Worm (Caenorhabditis elegans) whole organism, L2 larva: Measurements from ENCODE around the gene nit-1.

Source experiments
- C34F6.9 ChIP-seq: fragments of 150-350 bp; optimal IDR thresholded peaks from 2 replicates; lab custom pipeline; 2014; ENCODE audit warnings: missing biosample characterization, missing genetic modification characterization
- F13H6.1 ChIP-seq: sonication (generic microtip); optimal IDR thresholded peaks from 2 replicates; lab custom pipeline; 2016; ENCODE audit warnings: missing genetic modification characterization, missing compliant biosample characterization
- R02D3.7 ChIP-seq: fragments of 150-350 bp; optimal IDR thresholded peaks from 2 replicates; lab custom pipeline; 2014; ENCODE audit warnings: missing biosample characterization, missing genetic modification characterization
- Y55F3AM.14 ChIP-seq: fragments of 200-800 bp; sonication (Bioruptor generic); optimal IDR thresholded peaks from 2 replicates; lab custom pipeline; 2018; ENCODE audit warnings: mild to moderate bottlenecking, missing genetic modification characterization, missing compliant biosample characterization
- ZK546.5 ChIP-seq: sonication (generic microtip); optimal IDR thresholded peaks from 2 replicates; lab custom pipeline; 2017; ENCODE audit warnings: missing biosample characterization, missing genetic modification characterization
- aly-2 ChIP-seq: fragments of 150-350 bp; optimal IDR thresholded peaks from 2 replicates; lab custom pipeline; 2014; ENCODE audit warnings: missing biosample characterization, missing genetic modification characterization
- ama-1 ChIP-seq: fragments of 150-350 bp; optimal IDR thresholded peaks from 2 replicates; lab custom pipeline; 2018; ENCODE audit warnings: inconsistent platforms
- blmp-1 ChIP-seq: sonication (generic microtip); optimal IDR thresholded peaks from 2 replicates; lab custom pipeline; 2017; ENCODE audit warnings: missing genetic modification characterization, mild to moderate bottlenecking, missing compliant biosample characterization, antibody characterized with exemption, moderate library complexity; ENCODE audit not compliant: insufficient read depth
- ceh-16 ChIP-seq: fragments of 150-350 bp; optimal IDR thresholded peaks from 2 replicates; lab custom pipeline; 2014; ENCODE audit warnings: missing biosample characterization, missing genetic modification characterization
- ceh-82 ChIP-seq: fragments of 150-350 bp; optimal IDR thresholded peaks from 2 replicates; lab custom pipeline; 2014; ENCODE audit warnings: missing biosample characterization, missing genetic modification characterization
- crh-2 ChIP-seq: sonication (generic microtip); optimal IDR thresholded peaks from 2 replicates; lab custom pipeline; 2017; ENCODE audit warnings: missing biosample characterization, missing genetic modification characterization
- dmd-4 ChIP-seq: sonication (generic microtip); optimal IDR thresholded peaks from 2 replicates; lab custom pipeline; 2017; ENCODE audit warnings: missing biosample characterization, missing genetic modification characterization
- elt-1 ChIP-seq: fragments of 150-350 bp; optimal IDR thresholded peaks from 2 replicates; lab custom pipeline; 2014; ENCODE audit warnings: missing biosample characterization, missing genetic modification characterization
- elt-3 ChIP-seq: sonication (generic microtip); optimal IDR thresholded peaks from 2 replicates; lab custom pipeline; 2017; ENCODE audit warnings: missing biosample characterization, missing genetic modification characterization
- fos-1 ChIP-seq: fragments of 150-350 bp; optimal IDR thresholded peaks from 2 replicates; lab custom pipeline; 2014; ENCODE audit warnings: missing biosample characterization, missing genetic modification characterization
- gmeb-1 ChIP-seq: fragments of 150-350 bp; optimal IDR thresholded peaks from 2 replicates; lab custom pipeline; 2014; ENCODE audit warnings: missing biosample characterization, missing genetic modification characterization
- lin-13 ChIP-seq: fragments of 150-350 bp; optimal IDR thresholded peaks from 2 replicates; lab custom pipeline; 2014; ENCODE audit warnings: missing biosample characterization, missing genetic modification reagents, missing genetic modification characterization
- lin-39 ChIP-seq: fragments of 150-350 bp; optimal IDR thresholded peaks from 2 replicates; lab custom pipeline; 2014; ENCODE audit warnings: missing biosample characterization, missing genetic modification reagents, missing genetic modification characterization
- lsy-2 ChIP-seq, 2 experiments: fragments of 150-350 bp in 1 of 2; sonication (generic microtip) in 1 of 2; optimal IDR thresholded peaks; 2 replicates each; lab custom pipeline; 2014 to 2017; ENCODE audit warnings: missing biosample characterization in 2 of 2, missing genetic modification characterization in 2 of 2
- mbf-1 ChIP-seq: sonication (generic microtip); optimal IDR thresholded peaks from 2 replicates; lab custom pipeline; 2017; ENCODE audit warnings: missing biosample characterization, missing genetic modification characterization
- mdl-1 ChIP-seq, 2 experiments: fragments of 150-350 bp in 1 of 2; sonication (generic microtip) in 1 of 2; optimal IDR thresholded peaks; 2 replicates each; lab custom pipeline; 2017; ENCODE audit warnings: missing biosample characterization in 2 of 2, missing genetic modification characterization in 2 of 2
- nhr-10 ChIP-seq: sonication (generic microtip); optimal IDR thresholded peaks from 2 replicates; lab custom pipeline; 2017; ENCODE audit warnings: missing biosample characterization, missing genetic modification characterization
- nhr-12 ChIP-seq: fragments of 150-350 bp; optimal IDR thresholded peaks from 2 replicates; lab custom pipeline; 2014; ENCODE audit warnings: missing biosample characterization, missing genetic modification characterization
- nhr-129 ChIP-seq: fragments of 150-350 bp; optimal IDR thresholded peaks from 2 replicates; lab custom pipeline; 2014; ENCODE audit warnings: missing biosample characterization, missing genetic modification characterization
- nhr-21 ChIP-seq: fragments of 150-350 bp; optimal IDR thresholded peaks from 2 replicates; lab custom pipeline; 2014; ENCODE audit warnings: missing biosample characterization, missing genetic modification characterization
- nhr-23 ChIP-seq: fragments of 150-350 bp; optimal IDR thresholded peaks from 2 replicates; lab custom pipeline; 2014; ENCODE audit warnings: missing biosample characterization, missing genetic modification reagents, missing genetic modification characterization
- nhr-25 ChIP-seq: fragments of 150-350 bp; sonication (generic microtip); optimal IDR thresholded peaks from 3 replicates; lab custom pipeline; 2014; ENCODE audit warnings: missing biosample characterization, missing genetic modification characterization
- nhr-6 ChIP-seq: fragments of 150-350 bp; optimal IDR thresholded peaks from 2 replicates; lab custom pipeline; 2014; ENCODE audit warnings: missing biosample characterization, missing genetic modification characterization
- nhr-77 ChIP-seq: fragments of 150-350 bp; optimal IDR thresholded peaks from 2 replicates; lab custom pipeline; 2014; ENCODE audit warnings: missing biosample characterization, missing genetic modification characterization
- peb-1 ChIP-seq: fragments of 150-350 bp; optimal IDR thresholded peaks from 2 replicates; lab custom pipeline; 2014; ENCODE audit warnings: missing biosample characterization, missing genetic modification characterization
- sem-4 ChIP-seq: fragments of 150-350 bp; optimal IDR thresholded peaks from 2 replicates; lab custom pipeline; 2014; ENCODE audit warnings: missing biosample characterization, missing genetic modification reagents, missing genetic modification characterization
- skn-1 ChIP-seq: sonication (generic microtip); optimal IDR thresholded peaks from 2 replicates; lab custom pipeline; 2017; ENCODE audit warnings: missing biosample characterization, missing genetic modification characterization
- sma-3 ChIP-seq: sonication (generic microtip); optimal IDR thresholded peaks from 2 replicates; lab custom pipeline; 2016; ENCODE audit warnings: missing genetic modification reagents, missing genetic modification characterization, missing compliant biosample characterization
- sma-9 ChIP-seq, 2 experiments: fragments of 150-350 bp in 1 of 2; sonication (generic microtip) in 1 of 2; optimal IDR thresholded peaks; 2 replicates each; lab custom pipeline; 2014 to 2016; ENCODE audit warnings: missing genetic modification characterization in 2 of 2, mild to moderate bottlenecking in 1 of 2, missing biosample characterization in 1 of 2, missing compliant biosample characterization in 1 of 2, missing genetic modification reagents in 1 of 2, moderate library complexity in 1 of 2
- snpc-4 ChIP-seq: fragments of 150-350 bp; optimal IDR thresholded peaks from 2 replicates; lab custom pipeline; 2014; ENCODE audit warnings: missing biosample characterization, missing genetic modification characterization
- unc-39 ChIP-seq: fragments of 150-350 bp; optimal IDR thresholded peaks from 2 replicates; lab custom pipeline; 2014; ENCODE audit warnings: missing biosample characterization, missing genetic modification characterization
- unc-55 ChIP-seq: fragments of 150-350 bp; sonication (generic microtip); optimal IDR thresholded peaks from 3 replicates; lab custom pipeline; 2014; ENCODE audit warnings: missing biosample characterization, missing genetic modification reagents, missing genetic modification characterization
- unc-62 ChIP-seq: fragments of 150-350 bp; optimal IDR thresholded peaks from 2 replicates; lab custom pipeline; 2014; ENCODE audit warnings: missing biosample characterization, missing genetic modification reagents, missing genetic modification characterization
- zag-1 ChIP-seq: fragments of 150-350 bp; optimal IDR thresholded peaks from 2 replicates; lab custom pipeline; 2014; ENCODE audit warnings: missing biosample characterization, missing genetic modification characterization
- ztf-1 ChIP-seq: fragments of 200-800 bp; sonication (Bioruptor generic); conservative IDR thresholded peaks from 2 replicates; pipeline ENCODE4 v1.3.6; 2022; ENCODE audit warnings: missing genetic modification characterization, missing compliant biosample characterization
- ztf-4 ChIP-seq: fragments of 150-350 bp; optimal IDR thresholded peaks from 2 replicates; lab custom pipeline; 2014; ENCODE audit warnings: missing biosample characterization, missing genetic modification characterization

The nit-1 gene

ce11 chrIII:3921646-3922328 is at the start of gene nit-1, which contains the start of gene metl-6:
Gene nit-1 (plus strand): TSS chrIII:3922207.
Gene metl-6 (minus strand): TSS chrIII:3921711.
- TF ChIP-seq lsy-2 (tag; optimal IDR thresholded peaks at IDR 0.05; lab: Kevin White, UChicago) (peak in 1 of 2 experiments; percentile 32), skn-1 (tag; lab: Kevin White, UChicago) (peak; percentile 91), unc-55 (GFP tag; lab: Kevin White, UChicago) (peak; percentile 37), nhr-21 (tag; lab: Kevin White, UChicago) (peak; percentile 8), sma-9 (GFP tag; optimal IDR thresholded peaks at IDR 0.05; lab: Kevin White, UChicago) (peak; percentile 39), sma-9 (tag; optimal IDR thresholded peaks at IDR 0.05; lab: Kevin White, UChicago) (no peak), gmeb-1 (tag; lab: Kevin White, UChicago) (peak; percentile 76), lin-39 (tag; lab: Kevin White, UChicago) (no peak), fos-1 (tag; lab: Kevin White, UChicago) (peak; percentile 36), C34F6.9 (tag; lab: Kevin White, UChicago) (no peak)
- TF ChIP-seq, all 48 proteins: peak for 7

- TF ChIP-seq R02D3.7 (tag; lab: Kevin White, UChicago) (no peak), ceh-16 (tag; lab: Kevin White, UChicago) (no peak), blmp-1 (no peak), crh-2 (no peak), elt-1 (tag; lab: Kevin White, UChicago) (no peak), gmeb-1 (tag; lab: Kevin White, UChicago) (no peak), ztf-4 (tag; lab: Kevin White, UChicago) (no peak), nhr-21 (tag; lab: Kevin White, UChicago) (no peak), peb-1 (tag; lab: Kevin White, UChicago) (no peak), ztf-1 (GFP tag; lab: Robert Waterston, UW) (no peak), nhr-12 (tag; lab: Kevin White, UChicago) (no peak), nhr-10 (tag; lab: Kevin White, UChicago) (no peak), nhr-25 (tag; lab: Kevin White, UChicago) (no peak), sem-4 (no peak), unc-39 (tag; lab: Kevin White, UChicago) (no peak), nhr-6 (tag; lab: Kevin White, UChicago) (no peak), nhr-23 (no peak)
Measured at ce11 chrIII:3872978-3873377, 49.0 kb upstream of the nit-1 start.

DNA sequence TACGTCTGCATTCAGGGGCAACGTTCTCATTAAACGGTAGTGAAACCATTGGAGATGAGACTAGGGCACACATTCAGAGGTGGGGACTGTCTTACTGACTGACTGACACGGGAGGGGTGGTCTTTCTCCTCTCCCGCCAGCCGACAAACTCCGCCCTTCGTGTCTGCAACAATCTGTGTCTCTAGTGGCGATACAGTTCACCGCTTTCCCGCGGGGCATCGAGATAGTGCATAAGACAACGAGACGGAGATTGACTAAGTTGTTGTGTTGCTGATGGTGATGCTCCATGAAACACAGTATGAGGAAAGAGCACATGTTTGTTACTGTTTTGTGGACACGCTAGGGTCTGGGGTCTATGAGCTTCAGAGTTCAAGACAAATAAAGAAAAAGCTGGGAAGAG is 48.6 kb upstream of the nit-1 start:
- TF ChIP-seq elt-1 (tag; lab: Kevin White, UChicago) (no peak), elt-3 (tag; lab: Kevin White, UChicago) (no peak), zag-1 (no peak), unc-62 (GFP tag; lab: Kevin White, UChicago) (no peak), lin-13 (GFP tag; lab: Kevin White, UChicago) (no peak), dmd-4 (no peak), skn-1 (tag; lab: Kevin White, UChicago) (no peak), nhr-21 (tag; lab: Kevin White, UChicago) (no peak), nhr-25 (tag; lab: Kevin White, UChicago) (no peak), ama-1 (lab: Kevin White, UChicago) (no peak), mbf-1 (tag; lab: Kevin White, UChicago) (no peak), sem-4 (no peak), unc-55 (GFP tag; lab: Kevin White, UChicago) (no peak), nhr-12 (tag; lab: Kevin White, UChicago) (no peak), C34F6.9 (tag; lab: Kevin White, UChicago) (no peak), gmeb-1 (tag; lab: Kevin White, UChicago) (no peak), blmp-1 (no peak), nhr-129 (peak; percentile 62), sma-3 (GFP tag; lab: Kevin White, UChicago) (no peak), Y55F3AM.14 (GFP tag; lab: Kevin White, UChicago) (no peak), sma-9 (GFP tag; optimal IDR thresholded peaks at IDR 0.05; lab: Kevin White, UChicago) (peak; percentile 29), sma-9 (tag; optimal IDR thresholded peaks at IDR 0.05; lab: Kevin White, UChicago) (no peak), fos-1 (tag; lab: Kevin White, UChicago) (peak; percentile 54), nhr-77 (no peak), mdl-1 (tag; optimal IDR thresholded peaks at IDR 0.05; lab: Kevin White, UChicago) (no peak), aly-2 (tag; lab: Kevin White, UChicago) (no peak), crh-2 (no peak), F13H6.1 (tag; lab: Kevin White, UChicago) (peak; percentile 58), ztf-1 (GFP tag; lab: Robert Waterston, UW) (0 out of 2 replicates have a peak, but pooled peaks have one; percentile 70), snpc-4 (no peak), ceh-16 (tag; lab: Kevin White, UChicago) (no peak), ceh-82 (tag; lab: Kevin White, UChicago) (no peak), ZK546.5 (tag; lab: Kevin White, UChicago) (no peak), ztf-4 (tag; lab: Kevin White, UChicago) (no peak), lsy-2 (tag; optimal IDR thresholded peaks at IDR 0.05; lab: Kevin White, UChicago) (peak; percentile 10 to 24)
- TF ChIP-seq, all 48 proteins: peak for 6
